Worm (Caenorhabditis elegans) whole organism, L1 larva: ENCODE results near the gene rpl-25.1.

Experiments used
- C16A3.4 ChIP-seq: fragments of 150-350 bp; optimal IDR thresholded peaks from 2 replicates; lab custom pipeline; 2014; ENCODE audit warnings: missing biosample characterization, missing genetic modification characterization
- aha-1 ChIP-seq: fragments of 150-350 bp; optimal IDR thresholded peaks from 2 replicates; lab custom pipeline; 2014; ENCODE audit warnings: missing biosample characterization, missing genetic modification characterization
- aly-2 ChIP-seq: fragments of 150-350 bp; optimal IDR thresholded peaks from 2 replicates; lab custom pipeline; 2014; ENCODE audit warnings: missing biosample characterization, missing genetic modification characterization
- ceh-8 ChIP-seq: fragments of 200-800 bp; sonication (Bioruptor generic); optimal IDR thresholded peaks from 2 replicates; lab custom pipeline; 2018; ENCODE audit warnings: mild to moderate bottlenecking, missing genetic modification characterization, moderate library complexity, missing compliant biosample characterization
- ceh-88 ChIP-seq: fragments of 200-800 bp; sonication (Bioruptor generic); IDR thresholded peaks from 2 replicates; pipeline ENCODE4 v1.3.6; 2022; ENCODE audit warnings: missing genetic modification characterization, missing compliant biosample characterization
- ceh-90 ChIP-seq: sonication (generic microtip); optimal IDR thresholded peaks from 2 replicates; lab custom pipeline; 2016; ENCODE audit warnings: missing genetic modification characterization, missing compliant biosample characterization
- dpl-1 ChIP-seq, 3 experiments: fragments of 150-350 bp in 2 of 3; sonication (generic microtip) in 1 of 3; optimal IDR thresholded peaks; 2 replicates each; lab custom pipeline; 2014 to 2017; ENCODE audit warnings: missing biosample characterization in 3 of 3, missing genetic modification characterization in 3 of 3, missing genetic modification reagents in 3 of 3
- efl-1 ChIP-seq, 4 experiments: fragments of 150-350 bp; optimal IDR thresholded peaks in 3 of 4; peaks in 1 of 4; 1 replicate in 1 of 4; 2 replicates in 3 of 4; lab custom pipeline; 2014; ENCODE audit warnings: missing biosample characterization in 2 of 4, missing genetic modification characterization in 2 of 4, missing genetic modification reagents in 2 of 4
- egl-27 ChIP-seq, 2 experiments: fragments of 150-350 bp in 1 of 2; sonication (generic microtip); optimal IDR thresholded peaks; 3 replicates each; lab custom pipeline; 2017 to 2018; ENCODE audit warnings: missing biosample characterization in 2 of 2, missing genetic modification characterization in 2 of 2, missing genetic modification reagents in 2 of 2
- elt-3 ChIP-seq, 6 experiments: fragments of 150-350 bp in 1 of 6; sonication (generic microtip); optimal IDR thresholded peaks; 2 replicates each; lab custom pipeline; 2017 to 2018; ENCODE audit warnings: missing biosample characterization in 6 of 6, missing genetic modification characterization in 6 of 6, inconsistent platforms in 1 of 6
- fkh-4 ChIP-seq: sonication (generic microtip); optimal IDR thresholded peaks from 2 replicates; lab custom pipeline; 2016; ENCODE audit warnings: missing compliant biosample characterization, missing genetic modification characterization, borderline replicate concordance
- grh-1 ChIP-seq: fragments of 200-800 bp; sonication (Bioruptor generic); IDR thresholded peaks from 2 replicates; pipeline ENCODE4 v1.3.6; 2022; ENCODE audit warnings: missing genetic modification reagents, missing genetic modification characterization, missing compliant biosample characterization
- hlh-4 ChIP-seq: sonication (generic microtip); optimal IDR thresholded peaks from 2 replicates; lab custom pipeline; 2016; ENCODE audit warnings: mild to moderate bottlenecking, missing genetic modification characterization, missing compliant biosample characterization
- hpl-2 ChIP-seq: fragments of 150-350 bp; optimal IDR thresholded peaks from 2 replicates; lab custom pipeline; 2014; ENCODE audit warnings: missing biosample characterization, missing genetic modification reagents, missing genetic modification characterization
- lin-14 ChIP-seq: fragments of 200-800 bp; sonication (Bioruptor generic); optimal IDR thresholded peaks from 2 replicates; lab custom pipeline; 2018; ENCODE audit warnings: mild to moderate bottlenecking, missing genetic modification characterization, moderate library complexity, missing compliant biosample characterization
- lin-15B ChIP-seq: fragments of 150-350 bp; sonication (generic microtip); optimal IDR thresholded peaks from 3 replicates; lab custom pipeline; 2014; ENCODE audit warnings: missing biosample characterization, missing genetic modification characterization
- mab-9 ChIP-seq: fragments of 200-800 bp; sonication (Bioruptor generic); IDR thresholded peaks from 2 replicates; pipeline ENCODE4 v1.3.6; 2022; ENCODE audit warnings: missing genetic modification reagents, missing genetic modification characterization, missing compliant biosample characterization
- mdl-1 ChIP-seq, 2 experiments: fragments of 150-350 bp; optimal IDR thresholded peaks; 2 replicates each; lab custom pipeline; 2014 to 2017; ENCODE audit warnings: missing biosample characterization in 2 of 2, missing genetic modification characterization in 2 of 2, inconsistent platforms in 1 of 2
- mef-2 ChIP-seq: fragments of 150-350 bp; optimal IDR thresholded peaks from 2 replicates; lab custom pipeline; 2014; ENCODE audit warnings: missing biosample characterization, missing genetic modification characterization
- mep-1 ChIP-seq: fragments of 150-350 bp; optimal IDR thresholded peaks from 2 replicates; lab custom pipeline; 2014; ENCODE audit warnings: missing biosample characterization, missing genetic modification characterization
- nhr-20 ChIP-seq: sonication (generic microtip); optimal IDR thresholded peaks from 2 replicates; lab custom pipeline; 2016; ENCODE audit warnings: mild to moderate bottlenecking, missing genetic modification characterization, missing compliant biosample characterization
- nhr-28 ChIP-seq: fragments of 150-350 bp; optimal IDR thresholded peaks from 2 replicates; lab custom pipeline; 2014; ENCODE audit warnings: missing biosample characterization, missing genetic modification characterization
- nhr-71 ChIP-seq: sonication (generic microtip); optimal IDR thresholded peaks from 2 replicates; lab custom pipeline; 2016; ENCODE audit warnings: mild to moderate bottlenecking, missing genetic modification characterization, moderate library complexity, missing compliant biosample characterization
- nhr-76 ChIP-seq: sonication (generic microtip); optimal IDR thresholded peaks from 2 replicates; lab custom pipeline; 2017; ENCODE audit warnings: missing biosample characterization, missing genetic modification characterization
- nhr-77 ChIP-seq: fragments of 150-350 bp; optimal IDR thresholded peaks from 2 replicates; lab custom pipeline; 2014; ENCODE audit warnings: missing biosample characterization, missing genetic modification characterization
- nhr-84 ChIP-seq: sonication (generic microtip); optimal IDR thresholded peaks from 2 replicates; lab custom pipeline; 2017; ENCODE audit warnings: missing biosample characterization, missing genetic modification characterization
- nhr-85 ChIP-seq: sonication (generic microtip); peaks from one replicate; lab custom pipeline; 2016; ENCODE audit warnings: missing genetic modification characterization, inconsistent platforms, missing compliant biosample characterization
- nhr-90 ChIP-seq: sonication (generic microtip); optimal IDR thresholded peaks from 2 replicates; lab custom pipeline; 2016; ENCODE audit warnings: mild to moderate bottlenecking, missing genetic modification characterization, missing compliant biosample characterization; ENCODE audit not compliant: poor library complexity
- pag-3 ChIP-seq: sonication (generic microtip); optimal IDR thresholded peaks from 2 replicates; lab custom pipeline; 2017; ENCODE audit warnings: missing genetic modification characterization, mild to moderate bottlenecking, missing compliant biosample characterization, antibody characterized with exemption, borderline replicate concordance; ENCODE audit not compliant: insufficient read depth
- snu-23 ChIP-seq: sonication (generic microtip); optimal IDR thresholded peaks from 2 replicates; lab custom pipeline; 2016; ENCODE audit warnings: missing genetic modification characterization, missing compliant biosample characterization
- swsn-7 ChIP-seq: sonication (generic microtip); optimal IDR thresholded peaks from 2 replicates; lab custom pipeline; 2016; ENCODE audit warnings: missing genetic modification characterization, missing compliant biosample characterization
- tbx-2 ChIP-seq: sonication (generic microtip); optimal IDR thresholded peaks from 2 replicates; lab custom pipeline; 2016; ENCODE audit warnings: missing genetic modification characterization, missing compliant biosample characterization
- unc-98 ChIP-seq: fragments of 200-800 bp; sonication (Bioruptor generic); IDR thresholded peaks from 2 replicates; pipeline ENCODE4 v1.3.6; 2022; ENCODE audit warnings: missing genetic modification characterization, missing compliant biosample characterization
- zag-1 ChIP-seq: fragments of 150-350 bp; optimal IDR thresholded peaks from 2 replicates; lab custom pipeline; 2014; ENCODE audit warnings: missing biosample characterization, missing genetic modification characterization
- zip-4 ChIP-seq: fragments of 200-800 bp; sonication (Bioruptor generic); optimal IDR thresholded peaks from 2 replicates; lab custom pipeline; 2018; ENCODE audit warnings: mild to moderate bottlenecking, missing genetic modification characterization, moderate library complexity, missing compliant biosample characterization
- ztf-4 ChIP-seq: fragments of 150-350 bp; optimal IDR thresholded peaks from 2 replicates; lab custom pipeline; 2014; ENCODE audit warnings: missing biosample characterization, missing genetic modification characterization

rpl-25.1 gene

ce11 chrX:4676702-4677101 is 38.3 kb upstream of the rpl-25.1 start:
- TF ChIP-seq nhr-77 (tag; lab: Kevin White, UChicago), result no peak
- no peak for TF ChIP-seq ceh-88
- no peak for TF ChIP-seq efl-1 (optimal IDR thresholded peaks at IDR 0.05; lab: Kevin White, UChicago)
- TF ChIP-seq efl-1 (GFP tag; optimal IDR thresholded peaks at IDR 0.05 in 1 of 2; lab: Kevin White, UChicago), result no peak
- TF ChIP-seq nhr-28 (tag; lab: Kevin White, UChicago), result no peak
- no peak for TF ChIP-seq grh-1 (GFP tag; lab: Robert Waterston, UW)
- TF ChIP-seq lin-15B (tag; lab: Kevin White, UChicago), result no peak
- TF ChIP-seq unc-98 (GFP tag; lab: Robert Waterston, UW), result no peak
- no peak for TF ChIP-seq zag-1 (tag; lab: Kevin White, UChicago)
- no peak for TF ChIP-seq mab-9 (GFP tag; lab: Robert Waterston, UW)
- TF ChIP-seq zip-4 (GFP tag; lab: Kevin White, UChicago), result no peak
- no peak for TF ChIP-seq hpl-2 (GFP tag; lab: Kevin White, UChicago)
- no peak for TF ChIP-seq fkh-4 (tag; lab: Kevin White, UChicago)
- TF ChIP-seq aha-1 (tag; lab: Kevin White, UChicago), result no peak
- no peak for TF ChIP-seq hlh-4 (tag; lab: Kevin White, UChicago)
- no peak for TF ChIP-seq swsn-7 (tag; lab: Kevin White, UChicago)
- no peak for TF ChIP-seq tbx-2

- TF ChIP-seq mef-2 (no peak), ceh-90 (tag; lab: Kevin White, UChicago) (no peak), nhr-85 (tag; lab: Kevin White, UChicago) (no peak), swsn-7 (tag; lab: Kevin White, UChicago) (no peak)
These were observed 36.9 kb upstream of the rpl-25.1 start, which contains the start of gene flp-11 for ce11 chrX:4678029-4678428. TSS of gene flp-11 (minus strand) at chrX:4678129.

ce11 chrX:4682616-4683015 is 32.4 kb upstream of the rpl-25.1 start, which contains the start of gene K02G10.15:
TSS of gene K02G10.15 (minus strand) at chrX:4682716.
- TF ChIP-seq ceh-88, result no peak
- TF ChIP-seq egl-27 (tag; optimal IDR thresholded peaks at IDR 0.05; lab: Kevin White, UChicago), result no peak
- TF ChIP-seq ceh-8 (GFP tag; lab: Kevin White, UChicago), result no peak
- TF ChIP-seq mep-1 (tag; lab: Kevin White, UChicago), result no peak
- TF ChIP-seq ztf-4 (tag; lab: Kevin White, UChicago), result no peak
- no peak for TF ChIP-seq nhr-71 (tag; lab: Kevin White, UChicago)
- no peak for TF ChIP-seq efl-1 (optimal IDR thresholded peaks at IDR 0.05; lab: Kevin White, UChicago)
- TF ChIP-seq efl-1 (GFP tag; optimal IDR thresholded peaks at IDR 0.05 in 1 of 2; lab: Kevin White, UChicago), result no peak
- no peak for TF ChIP-seq snu-23 (GFP tag; lab: Kevin White, UChicago)
- no peak for TF ChIP-seq nhr-28 (tag; lab: Kevin White, UChicago)
- no peak for TF ChIP-seq nhr-90 (tag; lab: Kevin White, UChicago)
- no peak for TF ChIP-seq aly-2

- peak; percentile 23 for TF ChIP-seq lin-14 (GFP tag; lab: Kevin White, UChicago)
- peak in 1 of 6 experiments; percentile 9 for TF ChIP-seq elt-3 (tag; optimal IDR thresholded peaks at IDR 0.05; lab: Kevin White, UChicago)
- no peak for TF ChIP-seq C16A3.4 (tag; lab: Kevin White, UChicago)
These were observed 29.4 kb upstream of the rpl-25.1 start for ce11 chrX:4685579-4685978.

- TF ChIP-seq hlh-4 (tag; lab: Kevin White, UChicago) (no peak), mdl-1 (tag; optimal IDR thresholded peaks at IDR 0.05; lab: Kevin White, UChicago) (no peak), dpl-1 (GFP tag; optimal IDR thresholded peaks at IDR 0.05; lab: Kevin White, UChicago) (no peak), pag-3 (tag; lab: Kevin White, UChicago) (no peak), swsn-7 (tag; lab: Kevin White, UChicago) (no peak), nhr-20 (no peak), efl-1 (optimal IDR thresholded peaks at IDR 0.05; lab: Kevin White, UChicago) (no peak), efl-1 (GFP tag; optimal IDR thresholded peaks at IDR 0.05 in 1 of 2; lab: Kevin White, UChicago) (no peak), snu-23 (GFP tag; lab: Kevin White, UChicago) (no peak), fkh-4 (tag; lab: Kevin White, UChicago) (no peak), mef-2 (no peak), nhr-84 (tag; lab: Kevin White, UChicago) (no peak), nhr-76 (tag; lab: Kevin White, UChicago) (no peak), nhr-71 (tag; lab: Kevin White, UChicago) (no peak)
These were observed 23.7 kb upstream of the rpl-25.1 start, which contains the start of gene K02G10.5 for ce11 chrX:4691148-4691773. TSS of gene K02G10.5 (minus strand) at chrX:4691198.
